Worm (Caenorhabditis elegans) whole organism, late embryonic: ENCODE data around the gene T20F7.1.

Experiments used
- ama-1 ChIP-seq: fragments of 150-350 bp; optimal IDR thresholded peaks from 2 replicates; lab custom pipeline; 2014
- fkh-6 ChIP-seq: sonication (generic microtip); optimal IDR thresholded peaks from 2 replicates; lab custom pipeline; 2016; ENCODE audit warnings: missing genetic modification characterization, missing compliant biosample characterization
- gmeb-2 ChIP-seq: sonication (generic microtip); optimal IDR thresholded peaks from 2 replicates; lab custom pipeline; 2016; ENCODE audit warnings: missing genetic modification characterization, inconsistent platforms, missing compliant biosample characterization
- hlh-15 ChIP-seq: sonication (generic microtip); optimal IDR thresholded peaks from 2 replicates; lab custom pipeline; 2016; ENCODE audit warnings: missing genetic modification characterization, missing compliant biosample characterization
- hlh-30 ChIP-seq: sonication (generic microtip); optimal IDR thresholded peaks from 2 replicates; lab custom pipeline; 2017; ENCODE audit warnings: antibody characterized with exemption, missing genetic modification characterization, missing compliant biosample characterization; ENCODE audit not compliant: insufficient read depth
- pha-2 ChIP-seq: sonication (generic microtip); optimal IDR thresholded peaks from 2 replicates; lab custom pipeline; 2017; ENCODE audit warnings: mild to moderate bottlenecking, missing genetic modification characterization, missing compliant biosample characterization
- unc-3 ChIP-seq, 2 experiments: fragments of 200-800 bp in 1 of 2; sonication (Bioruptor generic) in 1 of 2; sonication (generic microtip) in 1 of 2; conservative IDR thresholded peaks in 1 of 2; optimal IDR thresholded peaks in 1 of 2; 2 replicates each; pipeline versions ENCODE4 v1.3.6 to Lab custom; 2016 to 2022; ENCODE audit warnings: missing compliant biosample characterization in 2 of 2, missing genetic modification characterization in 2 of 2, missing genetic modification reagents in 1 of 2
- unc-55 ChIP-seq: sonication (generic microtip); optimal IDR thresholded peaks from 2 replicates; lab custom pipeline; 2017; ENCODE audit warnings: missing biosample characterization, missing genetic modification reagents, missing genetic modification characterization

DNA sequence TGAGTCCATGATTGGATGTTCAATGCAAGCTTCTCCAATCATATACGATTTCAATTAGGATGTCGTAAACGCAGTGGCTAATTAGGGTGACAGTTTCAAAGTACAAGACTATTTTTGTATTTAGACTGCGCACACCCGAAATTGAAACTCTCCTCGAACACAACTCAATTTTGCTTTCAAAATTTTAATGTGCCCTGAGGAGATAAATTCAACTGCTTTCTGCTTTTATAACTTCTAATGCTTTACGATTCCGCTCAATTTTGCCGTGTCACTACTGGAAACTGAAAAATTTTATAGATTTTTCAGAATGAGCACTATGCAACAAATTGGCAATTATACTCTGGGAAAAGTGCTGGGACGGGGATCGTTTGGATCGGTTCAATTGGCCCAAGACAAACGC, 21.9 kb downstream of the T20F7.1 start, which contains the start of gene F39F10.2:
- TF ChIP-seq hlh-15 (tag; lab: Kevin White, UChicago) (no peak), unc-55 (GFP tag; lab: Kevin White, UChicago) (no peak), pha-2 (no peak), ama-1 (no peak), hlh-30 (tag; lab: Kevin White, UChicago) (no peak), fkh-6 (no peak), unc-3 (GFP tag; conservative IDR thresholded peaks at IDR 0.05; lab: Robert Waterston, UW) (no peak), unc-3 (tag; optimal IDR thresholded peaks at IDR 0.05; lab: Kevin White, UChicago) (no peak), gmeb-2 (tag; lab: Kevin White, UChicago) (no peak)
